Fruit fly (Drosophila melanogaster): ENCODE data around the gene CG14933.

The CG14933 gene

dm6 chr2L:11829277-11829676 is 13.4 kb upstream of the CG14933 start, which contains the start of gene esc (continued):
- TF ChIP-seq CG12391 (tag; optimal IDR thresholded peaks at IDR 0.05) (no peak), Neu2 (GFP tag; optimal IDR thresholded peaks at IDR 0.05; ENCODE audit: borderline replicate concordance) (no peak), C15 (GFP tag; IDR thresholded peaks at IDR 0.05) (no peak), CG15269 (tag; optimal IDR thresholded peaks at IDR 0.05) (no peak), CG10959 (GFP tag; IDR thresholded peaks at IDR 0.05) (no peak), sens-2 (GFP tag; IDR thresholded peaks at IDR 0.05) (no peak), Gsc (GFP tag; IDR thresholded peaks at IDR 0.05) (no peak), ci (GFP tag; IDR thresholded peaks at IDR 0.05) (no peak), CG7556 (GFP tag; optimal IDR thresholded peaks at IDR 0.05) (no peak), eve (GFP tag; optimal IDR thresholded peaks at IDR 0.05) (no peak), Hr78 (GFP tag; optimal IDR thresholded peaks at IDR 0.05) (no peak), CG3281 (GFP tag; optimal IDR thresholded peaks at IDR 0.05) (no peak), gsb-n (tag; optimal IDR thresholded peaks at IDR 0.05) (no peak), Fer2 (tag; optimal IDR thresholded peaks at IDR 0.05) (no peak), HLH4C (GFP tag; IDR thresholded peaks at IDR 0.05; ENCODE audit: partially characterized antibody) (no peak), chinmo (GFP tag; IDR thresholded peaks at IDR 0.05; ENCODE audit: partially characterized antibody) (no peak), oc (tag; optimal IDR thresholded peaks at IDR 0.05) (no peak), maf-S (GFP tag; optimal IDR thresholded peaks at IDR 0.05) (peak; percentile 25), CG30431 (GFP tag; optimal IDR thresholded peaks at IDR 0.05) (no peak), CG8359 (GFP tag; optimal IDR thresholded peaks at IDR 0.05; ENCODE audit: borderline replicate concordance) (no peak), Sox102F (GFP tag; optimal IDR thresholded peaks at IDR 0.05) (no peak), emc (GFP tag; optimal IDR thresholded peaks at IDR 0.05) (peak; percentile 3), ab (GFP tag; optimal IDR thresholded peaks at IDR 0.05) (no peak), CG34376 (GFP tag; optimal IDR thresholded peaks at IDR 0.05) (no peak), MTF-1 (GFP tag; optimal IDR thresholded peaks at IDR 0.05; ENCODE audit: borderline replicate concordance) (no peak), CG6765 (GFP tag; optimal IDR thresholded peaks at IDR 0.05) (no peak)

- TF ChIP-seq lola (GFP tag; optimal IDR thresholded peaks at IDR 0.05) = no peak
- TF ChIP-seq croc (GFP tag; conservative IDR thresholded peaks at IDR 0.05) = no peak
- no peak for TF ChIP-seq D (optimal IDR thresholded peaks at IDR 0.05)
- TF ChIP-seq D (GFP tag; optimal IDR thresholded peaks at IDR 0.05) = no peak
- TF ChIP-seq Blimp-1 (GFP tag; optimal IDR thresholded peaks at IDR 0.05) = no peak
- TF ChIP-seq crol (GFP tag; IDR thresholded peaks at IDR 0.05) = no peak
- TF ChIP-seq dmrt11E (tag; optimal IDR thresholded peaks at IDR 0.05) = no peak
- TF ChIP-seq usp (GFP tag; optimal IDR thresholded peaks at IDR 0.05) = no peak
- TF ChIP-seq CG1024 (GFP tag; IDR thresholded peaks at IDR 0.05) = no peak
- TF ChIP-seq vfl (GFP tag; optimal IDR thresholded peaks at IDR 0.05) = no peak
- no peak for TF ChIP-seq Optix (GFP tag; IDR thresholded peaks at IDR 0.05)
- no peak for TF ChIP-seq CG7963 (GFP tag; IDR thresholded peaks at IDR 0.05; ENCODE audit: partially characterized antibody)
Measured at dm6 chr2L:11833786-11834185, 8.8 kb upstream of the CG14933 start, which contains the start of gene CG45011. Gene CG45011 (plus strand): TSS chr2L:11834086.

dm6 chr2L:11834308-11834707 is 8.3 kb upstream of the CG14933 start, which contains the start of gene CG45012:
Gene CG45012 (plus strand): TSS chr2L:11834608.
- TF ChIP-seq Blimp-1 (GFP tag; optimal IDR thresholded peaks at IDR 0.05) = no peak
